Worm (Caenorhabditis elegans): ENCODE measurements around the gene F26D2.13.

The F26D2.13 gene

ce11 chrV:16393728-16394127, 41.7 kb downstream of the F26D2.13 start, which contains the start of gene srd-63:
TSS of gene srd-63 (minus strand) at chrV:16393828.
- TF ChIP-seq unc-62 (GFP tag; optimal IDR thresholded peaks at IDR 0.05): no peak

DNA sequence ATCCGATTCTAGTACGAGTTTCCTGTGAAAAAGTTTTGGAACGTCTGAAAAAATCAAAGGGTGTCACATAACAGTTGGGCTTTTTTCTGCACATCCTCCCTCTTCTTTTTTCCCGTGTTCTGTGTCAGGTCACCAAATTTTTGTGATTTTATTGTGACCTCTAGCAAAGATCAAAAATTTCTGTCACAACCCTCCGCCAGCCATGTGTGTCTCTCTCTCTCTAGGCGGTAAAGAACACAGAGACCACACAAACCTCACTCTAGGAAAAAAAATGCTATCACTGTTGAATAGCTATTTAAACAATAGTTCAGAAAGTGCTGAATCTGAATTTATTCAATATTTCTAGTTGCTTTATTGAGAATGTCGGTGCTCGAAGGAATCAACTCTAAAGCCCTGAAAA, 44.8 kb downstream of the F26D2.13 start, which contains the start of gene gst-44:
gst-44 (plus strand) TSS at position 237 of the 400 bp plus-strand sequence.
- no peak for TF ChIP-seq unc-62 (GFP tag; optimal IDR thresholded peaks at IDR 0.05)

DNA sequence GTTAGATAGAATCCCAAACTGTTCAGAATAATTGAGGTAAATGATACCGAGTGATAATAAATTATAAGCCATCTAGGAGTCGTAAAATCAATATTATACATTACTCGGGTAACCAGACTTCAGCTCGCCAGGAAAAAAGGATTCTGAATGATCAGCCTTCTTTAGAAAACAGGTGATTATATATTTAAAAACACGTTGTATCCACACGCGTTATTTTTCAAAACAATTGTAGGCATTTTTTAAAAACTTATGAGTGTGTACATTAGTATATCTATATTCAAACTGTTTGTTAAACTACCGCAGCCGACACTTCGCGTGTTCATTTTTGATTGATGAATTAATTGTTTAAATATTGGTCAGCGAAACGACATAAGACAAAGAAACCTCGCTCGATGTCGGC, 47.1 kb downstream of the F26D2.13 start, which contains the start of gene sri-65:
sri-65 (minus strand) TSS at position 101 of the 400 bp plus-strand sequence.
- TF ChIP-seq unc-62 (GFP tag; optimal IDR thresholded peaks at IDR 0.05): no peak

Measured in whole organism, dauer.